Fruit fly (Drosophila melanogaster) whole organism, embryonic: ENCODE results near the gene MtnE.

ENCODE experiments used
- Blimp-1 ChIP-seq: fragments of 200-800 bp; sonication (Bioruptor generic); optimal IDR thresholded peaks from 3 replicates; lab custom pipeline; 2018; ENCODE audit warnings: missing biosample characterization, missing genetic modification characterization, mild to moderate bottlenecking, moderate library complexity, missing genetic modification reagents
- CG11723 ChIP-seq: fragments of 200-800 bp; sonication (Bioruptor generic); optimal IDR thresholded peaks from 2 replicates; lab custom pipeline; 2017; ENCODE audit warnings: missing biosample characterization, mild to moderate bottlenecking, missing genetic modification characterization
- CG12155 ChIP-seq: fragments of 200-800 bp; sonication (Bioruptor generic); optimal IDR thresholded peaks from 3 replicates; lab custom pipeline; 2016; ENCODE audit warnings: missing biosample characterization, missing genetic modification characterization
- CG12769 ChIP-seq: fragments of 200-800 bp; sonication (Bioruptor generic); optimal IDR thresholded peaks from 2 replicates; lab custom pipeline; 2019; ENCODE audit warnings: missing biosample characterization, mild to moderate bottlenecking, missing genetic modification characterization, moderate library complexity
- CG13894 ChIP-seq: fragments of 200-800 bp; sonication (Bioruptor generic); optimal IDR thresholded peaks from 3 replicates; lab custom pipeline; 2018; ENCODE audit warnings: missing biosample characterization, mild to moderate bottlenecking, missing genetic modification characterization, moderate library complexity
- CG14860 ChIP-seq: fragments of 200-800 bp; sonication (Bioruptor generic); IDR thresholded peaks from 3 replicates; pipeline ENCODE4 v1.3.6; 2022; ENCODE audit warnings: missing biosample characterization, missing genetic modification characterization; ENCODE audit not compliant: partially characterized antibody
- CG17385 ChIP-seq: fragments of 200-800 bp; sonication (Bioruptor generic); optimal IDR thresholded peaks from 3 replicates; lab custom pipeline; 2018; ENCODE audit warnings: missing biosample characterization, mild to moderate bottlenecking, missing genetic modification characterization
- CG17829 ChIP-seq: fragments of 200-800 bp; optimal IDR thresholded peaks from 2 replicates; lab custom pipeline; 2019; ENCODE audit warnings: missing biosample characterization, mild to moderate bottlenecking, missing genetic modification characterization, moderate library complexity
- CG2129 ChIP-seq: fragments of 200-800 bp; sonication (Bioruptor generic); IDR thresholded peaks from 2 replicates; pipeline ENCODE4 v1.3.6; 2022; ENCODE audit warnings: missing biosample characterization, missing genetic modification characterization; ENCODE audit not compliant: partially characterized antibody
- CG2678 ChIP-seq: fragments of 200-800 bp; sonication (Bioruptor generic); optimal IDR thresholded peaks from 3 replicates; lab custom pipeline; 2019; ENCODE audit warnings: missing biosample characterization, mild to moderate bottlenecking, missing genetic modification characterization, moderate library complexity
- CG4360 ChIP-seq: fragments of 200-800 bp; sonication (Bioruptor generic); IDR thresholded peaks from 2 replicates; pipeline ENCODE4 v1.3.6; 2022; ENCODE audit warnings: missing biosample characterization, missing genetic modification characterization
- CG6254 ChIP-seq: fragments of 200-800 bp; sonication (Bioruptor generic); optimal IDR thresholded peaks from 3 replicates; lab custom pipeline; 2017; ENCODE audit warnings: mild to moderate bottlenecking, missing biosample characterization, missing genetic modification reagents, missing genetic modification characterization
- CoRest ChIP-seq: fragments of 200-800 bp; sonication (Bioruptor generic); optimal IDR thresholded peaks from 3 replicates; lab custom pipeline; 2018; ENCODE audit warnings: missing biosample characterization, mild to moderate bottlenecking, missing genetic modification characterization, moderate library complexity
- E2f2 ChIP-seq: fragments of 200-800 bp; sonication (Bioruptor generic); IDR thresholded peaks from 2 replicates; pipeline ENCODE4 v1.3.6; 2022; ENCODE audit warnings: missing biosample characterization, missing genetic modification characterization
- Ets65A ChIP-seq: fragments of 200-800 bp; sonication (Bioruptor generic); peaks from one replicate; lab custom pipeline; 2016; ENCODE audit warnings: missing biosample characterization, missing genetic modification characterization
- Hr78 ChIP-seq, 2 experiments: fragments of 200-800 bp in 1 of 2; fragments of >200 bp in 1 of 2; sonication (Bioruptor generic) in 1 of 2; optimal IDR thresholded peaks; 2 replicates each; lab custom pipeline; 2017 to 2019; ENCODE audit warnings: missing biosample characterization in 2 of 2, missing genetic modification characterization in 2 of 2, mild to moderate bottlenecking in 1 of 2, moderate library complexity in 1 of 2
- Med ChIP-seq: fragments of 200-800 bp; sonication (Bioruptor generic); peaks from one replicate; lab custom pipeline; 2016; ENCODE audit warnings: missing biosample characterization, missing genetic modification characterization, mild to moderate bottlenecking, inconsistent platforms, moderate library complexity
- Oli ChIP-seq: fragments of 200-800 bp; sonication (Bioruptor generic); optimal IDR thresholded peaks from 2 replicates; lab custom pipeline; 2018; ENCODE audit warnings: missing biosample characterization, mild to moderate bottlenecking, missing genetic modification characterization, moderate library complexity
- ab ChIP-seq: fragments of 200-800 bp; sonication (Bioruptor generic); optimal IDR thresholded peaks from 2 replicates; lab custom pipeline; 2016; ENCODE audit warnings: missing biosample characterization, missing genetic modification characterization
- ac ChIP-seq: fragments of 200-800 bp; sonication (Bioruptor generic); optimal IDR thresholded peaks from 3 replicates; lab custom pipeline; 2017; ENCODE audit warnings: missing biosample characterization, mild to moderate bottlenecking, missing genetic modification characterization
- bab2 ChIP-seq: fragments of 200-800 bp; sonication (Bioruptor generic); optimal IDR thresholded peaks from 2 replicates; lab custom pipeline; 2016; ENCODE audit warnings: missing biosample characterization, missing genetic modification characterization
- chif ChIP-seq, 2 experiments: fragments of 200-800 bp; sonication (Bioruptor generic); optimal IDR thresholded peaks; 3 replicates each; lab custom pipeline; 2016; ENCODE audit warnings: missing biosample characterization in 2 of 2, missing genetic modification characterization in 2 of 2
- chinmo ChIP-seq: fragments of 200-800 bp; sonication (Bioruptor generic); IDR thresholded peaks from 4 replicates; pipeline ENCODE4 v1.3.6; 2022; ENCODE audit warnings: missing biosample characterization, missing genetic modification characterization; ENCODE audit not compliant: partially characterized antibody
- crol ChIP-seq: fragments of 200-800 bp; sonication (Bioruptor generic); IDR thresholded peaks from 2 replicates; pipeline ENCODE4 v1.3.6; 2022; ENCODE audit warnings: missing biosample characterization, missing genetic modification characterization
- dysf ChIP-seq: fragments of 200-800 bp; sonication (Bioruptor generic); IDR thresholded peaks from 3 replicates; pipeline ENCODE4 v1.3.6; 2022; ENCODE audit warnings: missing biosample characterization, missing genetic modification characterization
- ems ChIP-seq: fragments of 200-800 bp; sonication (Bioruptor generic); optimal IDR thresholded peaks from 3 replicates; lab custom pipeline; 2016; ENCODE audit warnings: missing biosample characterization, missing genetic modification characterization
- fd96Cb ChIP-seq: fragments of 200-800 bp; sonication (Bioruptor generic); optimal IDR thresholded peaks from 2 replicates; lab custom pipeline; 2018; ENCODE audit warnings: missing biosample characterization, mild to moderate bottlenecking, missing genetic modification characterization, moderate library complexity
- ftz-f1 ChIP-seq: fragments of 200-800 bp; sonication (Bioruptor generic); optimal IDR thresholded peaks from 2 replicates; lab custom pipeline; 2016; ENCODE audit warnings: missing biosample characterization, missing genetic modification characterization
- fu2 ChIP-seq: fragments of 200-800 bp; sonication (Bioruptor generic); optimal IDR thresholded peaks from 2 replicates; lab custom pipeline; 2016; ENCODE audit warnings: missing biosample characterization, missing genetic modification characterization
- gcm ChIP-seq: fragments of 200-800 bp; sonication (Bioruptor generic); optimal IDR thresholded peaks from 2 replicates; lab custom pipeline; 2019; ENCODE audit warnings: missing biosample characterization, mild to moderate bottlenecking, missing genetic modification characterization, moderate library complexity
- gfzf ChIP-seq: fragments of 200-800 bp; sonication (Bioruptor generic); optimal IDR thresholded peaks from 2 replicates; lab custom pipeline; 2016; ENCODE audit warnings: missing biosample characterization, mild to moderate bottlenecking, missing genetic modification characterization, moderate library complexity
- grau ChIP-seq: fragments of 200-800 bp; optimal IDR thresholded peaks from 3 replicates; lab custom pipeline; 2019; ENCODE audit warnings: missing biosample characterization, mild to moderate bottlenecking, missing genetic modification characterization, moderate library complexity
- gt ChIP-seq: fragments of 200-800 bp; sonication (Bioruptor generic); IDR thresholded peaks from 2 replicates; pipeline ENCODE4 v1.3.6; 2022; ENCODE audit warnings: missing biosample characterization, missing genetic modification characterization
- insv ChIP-seq, 2 experiments: fragments of 200-800 bp; sonication (Bioruptor generic); optimal IDR thresholded peaks; 3 replicates each; lab custom pipeline; 2016 to 2018; ENCODE audit warnings: missing biosample characterization in 2 of 2, missing genetic modification characterization in 2 of 2
- nerfin-2 ChIP-seq: fragments of 200-800 bp; sonication (Bioruptor generic); IDR thresholded peaks from 2 replicates; pipeline ENCODE4 v1.3.6; 2022; ENCODE audit warnings: missing biosample characterization, missing genetic modification characterization; ENCODE audit not compliant: partially characterized antibody
- oc ChIP-seq: fragments of 200-800 bp; sonication (Bioruptor generic); optimal IDR thresholded peaks from 2 replicates; lab custom pipeline; 2018; ENCODE audit warnings: missing biosample characterization, mild to moderate bottlenecking, missing genetic modification characterization, moderate library complexity
- odd ChIP-seq: fragments of 200-800 bp; sonication (Bioruptor generic); optimal IDR thresholded peaks from 2 replicates; lab custom pipeline; 2017; ENCODE audit warnings: missing biosample characterization, mild to moderate bottlenecking, missing genetic modification characterization
- peb ChIP-seq: fragments of 200-800 bp; sonication (Bioruptor generic); IDR thresholded peaks from 2 replicates; pipeline ENCODE4 v1.3.6; 2022; ENCODE audit warnings: missing biosample characterization, missing genetic modification characterization
- sens ChIP-seq: fragments of 200-800 bp; sonication (Bioruptor generic); peaks from one replicate; lab custom pipeline; 2016; ENCODE audit warnings: missing biosample characterization, missing genetic modification characterization
- slp2 ChIP-seq: fragments of 200-800 bp; sonication (Bioruptor generic); optimal IDR thresholded peaks from 2 replicates; lab custom pipeline; 2016; ENCODE audit warnings: missing biosample characterization, missing genetic modification characterization
- sr ChIP-seq: fragments of 200-800 bp; sonication (Bioruptor generic); IDR thresholded peaks from 3 replicates; pipeline ENCODE4 v1.3.6; 2022; ENCODE audit warnings: missing biosample characterization, missing genetic modification characterization
- tll ChIP-seq, 2 experiments: fragments of 200-800 bp in 1 of 2; fragments of >200 bp in 1 of 2; sonication (Bioruptor generic) in 1 of 2; optimal IDR thresholded peaks; 2 replicates each; lab custom pipeline; 2017 to 2019; ENCODE audit warnings: missing biosample characterization in 2 of 2, missing genetic modification characterization in 2 of 2, mild to moderate bottlenecking in 1 of 2, moderate library complexity in 1 of 2
- tna ChIP-seq: fragments of 200-800 bp; sonication (Bioruptor generic); IDR thresholded peaks from 2 replicates; pipeline ENCODE4 v1.3.6; 2022; ENCODE audit warnings: missing biosample characterization, missing genetic modification characterization; ENCODE audit not compliant: partially characterized antibody
- twi ChIP-seq: fragments of 200-800 bp; optimal IDR thresholded peaks from 2 replicates; lab custom pipeline; 2019; ENCODE audit warnings: missing biosample characterization, mild to moderate bottlenecking, missing genetic modification characterization, moderate library complexity
- wek ChIP-seq: fragments of 200-800 bp; sonication (Bioruptor generic); optimal IDR thresholded peaks from 3 replicates; lab custom pipeline; 2018; ENCODE audit warnings: missing biosample characterization, mild to moderate bottlenecking, missing genetic modification characterization, moderate library complexity
- zen ChIP-seq: fragments of 200-800 bp; sonication (Bioruptor generic); optimal IDR thresholded peaks from 3 replicates; lab custom pipeline; 2018; ENCODE audit warnings: missing biosample characterization, mild to moderate bottlenecking, missing genetic modification characterization, moderate library complexity
- zfh1 ChIP-seq: fragments of 200-800 bp; sonication (Bioruptor generic); IDR thresholded peaks from 3 replicates; pipeline ENCODE4 v1.3.6; 2022; ENCODE audit warnings: missing biosample characterization, missing genetic modification characterization

The MtnE gene

dm6 chr3R:20573326-20573725 lies 38.8 kb upstream of the MtnE start (continued):
- peak; percentile 18 for TF ChIP-seq Oli (tag; lab: Kevin White, UChicago)
- TF ChIP-seq grau (tag; lab: Kevin White, UChicago) = peak; percentile 90
- TF ChIP-seq CG17385 (GFP tag; lab: Kevin White, UChicago) = no peak

- TF ChIP-seq slp2 = no peak
- TF ChIP-seq crol (GFP tag; lab: Robert Waterston, UW) = peak; percentile 62
- TF ChIP-seq ems (GFP tag; lab: Kevin White, UChicago) = no peak
- TF ChIP-seq ftz-f1 = no peak
- peak; percentile 10 for TF ChIP-seq Blimp-1
- TF ChIP-seq ac = no peak
- TF ChIP-seq CG17829 (tag; lab: Kevin White, UChicago) = no peak
- TF ChIP-seq gcm (GFP tag; lab: Kevin White, UChicago) = no peak
- no peak for TF ChIP-seq wek (GFP tag; lab: Kevin White, UChicago)
- no peak for TF ChIP-seq CG11723 (GFP tag; lab: Kevin White, UChicago)
- no peak for TF ChIP-seq E2f2 (GFP tag; lab: Robert Waterston, UW)
- TF ChIP-seq CG12769 (tag; lab: Kevin White, UChicago) = peak; percentile 23
- TF ChIP-seq zen (tag; lab: Kevin White, UChicago) = peak; percentile 39
- no peak for TF ChIP-seq ab
- no peak for TF ChIP-seq bab2 (GFP tag; lab: Kevin White, UChicago)
- TF ChIP-seq Hr78 (GFP tag; optimal IDR thresholded peaks at IDR 0.05; lab: Kevin White, UChicago) = peak in 1 of 2 experiments; percentile 28
- TF ChIP-seq CG12155 (GFP tag; lab: Kevin White, UChicago) = no peak
- TF ChIP-seq grau (tag; lab: Kevin White, UChicago) = no peak
- no peak for TF ChIP-seq CG2129 (GFP tag; lab: Robert Waterston, UW)
- peak; percentile 4 for TF ChIP-seq oc (tag; lab: Kevin White, UChicago)
- TF ChIP-seq gt (GFP tag; lab: Robert Waterston, UW) = no peak
- TF ChIP-seq Ets65A (GFP tag; lab: Kevin White, UChicago) = peak; percentile 8
- TF ChIP-seq gfzf = no peak
- TF ChIP-seq peb (GFP tag; lab: Robert Waterston, UW) = no peak
- no peak for TF ChIP-seq CG4360 (GFP tag; lab: Robert Waterston, UW)
- no peak for TF ChIP-seq fd96Cb (tag; lab: Kevin White, UChicago)
- TF ChIP-seq CG2678 (tag; lab: Kevin White, UChicago) = no peak
- TF ChIP-seq dysf (GFP tag; lab: Robert Waterston, UW) = no peak
- no peak for TF ChIP-seq odd (GFP tag; lab: Kevin White, UChicago)
- TF ChIP-seq chinmo = 0 out of 4 replicates have a peak, but pooled peaks have one; percentile 52
- TF ChIP-seq zfh1 = no peak
- no peak for TF ChIP-seq insv (GFP tag; optimal IDR thresholded peaks at IDR 0.05; lab: Kevin White, UChicago)
- TF ChIP-seq sr (GFP tag; lab: Robert Waterston, UW) = no peak
- peak; percentile 41 for TF ChIP-seq twi
- TF ChIP-seq CG6254 (GFP tag; lab: Kevin White, UChicago) = no peak
- no peak for TF ChIP-seq CoRest (tag; lab: Kevin White, UChicago)
- TF ChIP-seq tll (GFP tag; optimal IDR thresholded peaks at IDR 0.05; lab: Kevin White, UChicago) = no peak
- TF ChIP-seq sens (GFP tag; lab: Kevin White, UChicago) = peak; percentile 37
- TF ChIP-seq Med (GFP tag; lab: Kevin White, UChicago) = peak; percentile 38
- TF ChIP-seq fu2 (GFP tag; lab: Kevin White, UChicago) = no peak
- TF ChIP-seq nerfin-2 (GFP tag; lab: Robert Waterston, UW) = no peak
- TF ChIP-seq CG13894 (tag; lab: Kevin White, UChicago) = peak; percentile 86
- TF ChIP-seq CG14860 (GFP tag; lab: Robert Waterston, UW) = no peak
- TF ChIP-seq chif (GFP tag; optimal IDR thresholded peaks at IDR 0.05; lab: Kevin White, UChicago) = no peak
- TF ChIP-seq tna = no peak
Measured at dm6 chr3R:20567507-20568222, 33.2 kb upstream of the MtnE start.
